Worm (Caenorhabditis elegans): Measurements from ENCODE around the gene cutl-19.

DNA sequence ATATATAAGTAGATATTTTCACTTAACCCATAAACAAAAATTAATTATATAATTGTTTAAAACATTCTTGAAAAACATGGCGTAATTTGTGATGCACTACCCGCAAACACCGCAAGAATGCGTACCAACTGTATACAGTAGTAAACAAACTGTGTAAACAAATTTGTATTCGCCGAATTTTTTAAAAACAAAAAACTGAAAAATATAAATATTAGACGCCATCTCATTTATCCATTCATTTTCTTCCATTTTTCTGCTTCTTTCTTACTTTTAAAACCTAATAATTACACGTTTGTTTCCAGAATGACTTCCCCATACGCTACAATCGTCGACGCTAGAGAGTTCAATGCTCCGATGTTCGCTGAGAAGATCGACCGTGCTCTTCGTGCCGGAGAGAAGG is 7.9 kb upstream of the cutl-19 start, which contains the start of gene nex-1:
- TF ChIP-seq zag-1 (tag; optimal IDR thresholded peaks at IDR 0.05) (no peak), nhr-6 (tag; optimal IDR thresholded peaks at IDR 0.05) (no peak), nhr-237 (tag; optimal IDR thresholded peaks at IDR 0.05) (no peak), fos-1 (tag; optimal IDR thresholded peaks at IDR 0.05) (no peak), sma-9 (GFP tag; optimal IDR thresholded peaks at IDR 0.05) (no peak), sma-9 (tag; optimal IDR thresholded peaks at IDR 0.05) (no peak), unc-39 (tag; optimal IDR thresholded peaks at IDR 0.05) (no peak), elt-1 (tag; optimal IDR thresholded peaks at IDR 0.05) (no peak), ama-1 (optimal IDR thresholded peaks at IDR 0.05) (no peak), nhr-10 (tag; optimal IDR thresholded peaks at IDR 0.05) (no peak), ceh-82 (tag; optimal IDR thresholded peaks at IDR 0.05) (no peak), elt-3 (tag; optimal IDR thresholded peaks at IDR 0.05) (no peak), unc-62 (GFP tag; optimal IDR thresholded peaks at IDR 0.05) (no peak), lin-39 (tag; optimal IDR thresholded peaks at IDR 0.05) (no peak), nhr-21 (tag; optimal IDR thresholded peaks at IDR 0.05) (no peak)
